Worm (Caenorhabditis elegans) whole organism, L4 larva: Measurements from ENCODE around the gene T20D3.14.

Source experiments
- D1046.2 ChIP-seq: fragments of 200-800 bp; sonication (Bioruptor generic); IDR thresholded peaks from 2 replicates; pipeline ENCODE4 v1.3.6; 2022; ENCODE audit warnings: missing genetic modification characterization, missing compliant biosample characterization
- F10B5.3 ChIP-seq: sonication (generic microtip); optimal IDR thresholded peaks from 2 replicates; lab custom pipeline; 2016; ENCODE audit warnings: mild to moderate bottlenecking, missing genetic modification characterization, missing compliant biosample characterization
- R02D3.7 ChIP-seq: fragments of 150-350 bp; sonication (generic microtip); optimal IDR thresholded peaks from 3 replicates; lab custom pipeline; 2014; ENCODE audit warnings: missing biosample characterization, missing genetic modification characterization
- T20F7.1 ChIP-seq: fragments of 200-800 bp; sonication (Bioruptor generic); optimal IDR thresholded peaks from 2 replicates; lab custom pipeline; 2018; ENCODE audit warnings: mild to moderate bottlenecking, missing genetic modification characterization, missing compliant biosample characterization
- Y5F2A.4 ChIP-seq: fragments of 200-800 bp; sonication (Bioruptor generic); optimal IDR thresholded peaks from 2 replicates; lab custom pipeline; 2018; ENCODE audit warnings: mild to moderate bottlenecking, missing genetic modification characterization, missing compliant biosample characterization
- Y75B8A.6 ChIP-seq: fragments of 200-800 bp; sonication (Bioruptor generic); IDR thresholded peaks from 2 replicates; pipeline ENCODE4 v1.3.6; 2022; ENCODE audit warnings: missing genetic modification reagents, missing genetic modification characterization, missing compliant biosample characterization
- aha-1 ChIP-seq: fragments of 150-350 bp; peaks from one replicate; lab custom pipeline; 2014; ENCODE audit warnings: missing biosample characterization, missing genetic modification characterization
- attf-4 ChIP-seq: sonication (generic microtip); optimal IDR thresholded peaks from 3 replicates; lab custom pipeline; 2017; ENCODE audit warnings: missing biosample characterization, missing genetic modification characterization
- daf-16 ChIP-seq, 3 experiments: sonication (generic microtip); optimal IDR thresholded peaks; 2 replicates each; lab custom pipeline; 2016 to 2017; ENCODE audit warnings: missing genetic modification characterization in 3 of 3, missing genetic modification reagents in 3 of 3, mild to moderate bottlenecking in 2 of 3, missing compliant biosample characterization in 2 of 3, missing biosample characterization in 1 of 3, moderate library complexity in 1 of 3
- dmd-6 ChIP-seq: fragments of 200-800 bp; sonication (Bioruptor generic); IDR thresholded peaks from 2 replicates; pipeline ENCODE4 v1.3.6; 2022; ENCODE audit warnings: missing genetic modification reagents, missing genetic modification characterization, missing compliant biosample characterization
- dmd-8 ChIP-seq: fragments of 200-800 bp; sonication (Bioruptor generic); IDR thresholded peaks from 2 replicates; pipeline ENCODE4 v1.3.6; 2022; ENCODE audit warnings: missing genetic modification characterization, missing compliant biosample characterization
- dve-1 ChIP-seq: sonication (generic microtip); optimal IDR thresholded peaks from 2 replicates; lab custom pipeline; 2017; ENCODE audit warnings: antibody characterized with exemption, mild to moderate bottlenecking, missing genetic modification characterization, missing compliant biosample characterization; ENCODE audit not compliant: insufficient read depth
- hif-1 ChIP-seq, 2 experiments: sonication (generic microtip); optimal IDR thresholded peaks; 2 replicates each; lab custom pipeline; 2016 to 2017; ENCODE audit warnings: missing compliant biosample characterization in 2 of 2, missing genetic modification characterization in 2 of 2, missing genetic modification reagents in 2 of 2, missing genotype in 2 of 2, mild to moderate bottlenecking in 1 of 2
- hlh-11 ChIP-seq: fragments of 200-800 bp; sonication (Bioruptor generic); optimal IDR thresholded peaks from 2 replicates; lab custom pipeline; 2018; ENCODE audit warnings: mild to moderate bottlenecking, missing genetic modification characterization, missing compliant biosample characterization
- hlh-30 ChIP-seq: sonication (generic microtip); optimal IDR thresholded peaks from 2 replicates; lab custom pipeline; 2017; ENCODE audit warnings: antibody characterized with exemption, mild to moderate bottlenecking, missing genetic modification characterization, missing compliant biosample characterization; ENCODE audit not compliant: insufficient read depth
- lin-15B ChIP-seq: fragments of 150-350 bp; sonication (generic microtip); optimal IDR thresholded peaks from 3 replicates; lab custom pipeline; 2014; ENCODE audit warnings: missing biosample characterization, missing genetic modification characterization
- lir-3 ChIP-seq: sonication (generic microtip); optimal IDR thresholded peaks from 2 replicates; lab custom pipeline; 2016; ENCODE audit warnings: mild to moderate bottlenecking, missing genetic modification characterization, missing compliant biosample characterization
- lsy-2 ChIP-seq, 2 experiments: fragments of 150-350 bp in 1 of 2; sonication (generic microtip) in 1 of 2; optimal IDR thresholded peaks; 2 replicates each; lab custom pipeline; 2014 to 2017; ENCODE audit warnings: missing biosample characterization in 2 of 2, missing genetic modification characterization in 2 of 2
- madf-5 ChIP-seq, 2 experiments: fragments of 200-800 bp; sonication (Bioruptor generic); IDR thresholded peaks; 2 replicates each; pipeline ENCODE4 v1.3.6; 2022; ENCODE audit warnings: missing compliant biosample characterization in 2 of 2, missing genetic modification characterization in 2 of 2
- madf-9 ChIP-seq: fragments of 200-800 bp; sonication (Bioruptor generic); conservative IDR thresholded peaks from 2 replicates; pipeline ENCODE4 v1.3.6; 2022; ENCODE audit warnings: missing genetic modification reagents, missing genetic modification characterization, missing compliant biosample characterization
- nhr-10 ChIP-seq: fragments of 150-350 bp; optimal IDR thresholded peaks from 2 replicates; lab custom pipeline; 2014; ENCODE audit warnings: missing biosample characterization, missing genetic modification characterization
- nhr-102 ChIP-seq: sonication (generic microtip); optimal IDR thresholded peaks from 2 replicates; lab custom pipeline; 2016; ENCODE audit warnings: mild to moderate bottlenecking, missing genetic modification characterization, moderate library complexity, missing compliant biosample characterization
- nhr-111 ChIP-seq: fragments of 200-800 bp; sonication (Bioruptor generic); optimal IDR thresholded peaks from 2 replicates; lab custom pipeline; 2018; ENCODE audit warnings: mild to moderate bottlenecking, missing genetic modification characterization, missing compliant biosample characterization
- nhr-25 ChIP-seq: sonication (generic microtip); optimal IDR thresholded peaks from 2 replicates; lab custom pipeline; 2017; ENCODE audit warnings: missing genetic modification characterization, mild to moderate bottlenecking, missing compliant biosample characterization, antibody characterized with exemption, moderate library complexity, borderline replicate concordance; ENCODE audit not compliant: insufficient read depth
- nhr-28 ChIP-seq: fragments of 150-350 bp; optimal IDR thresholded peaks from 2 replicates; lab custom pipeline; 2014; ENCODE audit warnings: missing biosample characterization, missing genetic modification characterization
- nhr-48 ChIP-seq: sonication (generic microtip); optimal IDR thresholded peaks from 2 replicates; lab custom pipeline; 2016; ENCODE audit warnings: mild to moderate bottlenecking, missing genetic modification characterization, missing compliant biosample characterization
- nhr-6 ChIP-seq: fragments of 150-350 bp; optimal IDR thresholded peaks from 2 replicates; lab custom pipeline; 2014; ENCODE audit warnings: missing biosample characterization, missing genetic modification characterization
- nhr-76 ChIP-seq: fragments of 150-350 bp; optimal IDR thresholded peaks from 2 replicates; lab custom pipeline; 2014; ENCODE audit warnings: missing biosample characterization, missing genetic modification characterization
- rbr-2 ChIP-seq: sonication (generic microtip); optimal IDR thresholded peaks from 2 replicates; lab custom pipeline; 2016; ENCODE audit warnings: missing genotype, missing genetic modification characterization, missing compliant biosample characterization
- snpc-4 ChIP-seq: fragments of 150-350 bp; optimal IDR thresholded peaks from 2 replicates; lab custom pipeline; 2014; ENCODE audit warnings: missing biosample characterization, missing genetic modification characterization
- tag-97 ChIP-seq: fragments of 200-800 bp; sonication (Bioruptor generic); IDR thresholded peaks from 2 replicates; pipeline ENCODE4 v1.3.6; 2022; ENCODE audit warnings: missing genetic modification characterization, missing compliant biosample characterization
- tra-1 ChIP-seq: fragments of 200-800 bp; sonication (Bioruptor generic); IDR thresholded peaks from 2 replicates; pipeline ENCODE4 v1.3.6; 2022; ENCODE audit warnings: missing genetic modification reagents, missing genetic modification characterization, missing compliant biosample characterization
- unc-39 ChIP-seq: sonication (generic microtip); optimal IDR thresholded peaks from 2 replicates; lab custom pipeline; 2017; ENCODE audit warnings: missing biosample characterization, missing genetic modification characterization
- unc-62 ChIP-seq, 3 experiments: fragments of 150-350 bp in 1 of 3; sonication (generic microtip); optimal IDR thresholded peaks in 2 of 3; peaks in 1 of 3; 1 replicate in 1 of 3; 2 replicates in 2 of 3; lab custom pipeline; 2014 to 2017; ENCODE audit warnings: missing biosample characterization in 3 of 3, missing genetic modification characterization in 3 of 3, missing genetic modification reagents in 3 of 3, missing genotype in 1 of 3
- zag-1 ChIP-seq: fragments of 150-350 bp; optimal IDR thresholded peaks from 2 replicates; lab custom pipeline; 2014; ENCODE audit warnings: missing biosample characterization, missing genetic modification characterization
- zip-2 ChIP-seq: fragments of 150-350 bp; optimal IDR thresholded peaks from 2 replicates; lab custom pipeline; 2014; ENCODE audit warnings: missing biosample characterization, missing genetic modification characterization
- ztf-11 ChIP-seq: fragments of 150-350 bp; optimal IDR thresholded peaks from 2 replicates; lab custom pipeline; 2014; ENCODE audit warnings: missing biosample characterization, missing genetic modification characterization
- ztf-7 ChIP-seq: fragments of 150-350 bp; optimal IDR thresholded peaks from 2 replicates; lab custom pipeline; 2014; ENCODE audit warnings: missing biosample characterization, missing genetic modification characterization

The T20D3.14 gene

DNA sequence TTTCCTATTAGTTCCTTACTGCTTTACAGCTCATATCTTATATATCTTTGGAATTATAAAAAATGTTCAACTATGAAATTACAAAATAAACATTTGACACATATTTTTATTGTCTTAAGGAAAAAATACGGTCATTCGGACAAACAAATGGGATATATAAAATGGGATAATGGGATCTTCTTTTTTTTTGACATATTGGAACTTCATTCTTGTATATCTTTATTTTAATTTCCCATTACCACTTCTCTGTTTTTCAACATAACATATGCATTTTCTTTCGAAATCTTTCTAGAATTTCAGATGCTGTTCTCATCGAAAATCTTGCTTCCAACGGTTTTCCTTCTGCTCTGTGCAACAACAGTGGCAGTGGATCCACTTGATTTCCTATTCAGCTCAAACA lies 49.1 kb upstream of the T20D3.14 start, which contains the start of gene C10C5.7:
Gene C10C5.7, plus strand, starts transcription at position 301 of the 400 bp plus-strand sequence.
- no peak for TF ChIP-seq ztf-11 (tag; lab: Kevin White, UChicago)
- TF ChIP-seq unc-62 (GFP tag; optimal IDR thresholded peaks at IDR 0.05 in 1 of 2; lab: Kevin White, UChicago), result peak in 1 of 2 experiments; percentile 1
- no peak for TF ChIP-seq unc-62 (tag; optimal IDR thresholded peaks at IDR 0.05; lab: Kevin White, UChicago)

DNA sequence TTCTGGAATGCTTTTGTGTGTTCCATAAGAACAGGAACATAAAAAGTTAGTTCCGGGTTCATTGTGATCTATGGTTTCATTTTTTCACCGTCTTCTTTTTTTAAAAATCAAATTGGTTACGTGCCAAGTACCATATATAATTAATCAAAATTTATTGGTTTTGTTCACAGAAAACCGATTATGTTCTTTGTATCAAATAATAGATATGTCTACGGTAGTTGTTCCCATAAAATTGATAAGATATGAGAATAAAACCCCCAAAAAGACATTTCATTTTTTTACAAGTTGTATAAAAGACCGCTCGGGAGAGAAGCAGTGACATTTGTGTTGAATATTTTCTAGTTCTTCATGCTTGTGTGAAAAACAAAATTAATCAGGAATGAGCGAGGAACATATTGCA lies 45.4 kb upstream of the T20D3.14 start, which contains the start of gene C10C5.5:
Gene C10C5.5, plus strand, starts transcription at position 301 of the 400 bp plus-strand sequence.
- TF ChIP-seq F10B5.3 (tag; lab: Kevin White, UChicago) (no peak), nhr-111 (no peak), attf-4 (no peak), R02D3.7 (tag; lab: Kevin White, UChicago) (no peak), aha-1 (tag; lab: Kevin White, UChicago) (peak; percentile 17)

DNA sequence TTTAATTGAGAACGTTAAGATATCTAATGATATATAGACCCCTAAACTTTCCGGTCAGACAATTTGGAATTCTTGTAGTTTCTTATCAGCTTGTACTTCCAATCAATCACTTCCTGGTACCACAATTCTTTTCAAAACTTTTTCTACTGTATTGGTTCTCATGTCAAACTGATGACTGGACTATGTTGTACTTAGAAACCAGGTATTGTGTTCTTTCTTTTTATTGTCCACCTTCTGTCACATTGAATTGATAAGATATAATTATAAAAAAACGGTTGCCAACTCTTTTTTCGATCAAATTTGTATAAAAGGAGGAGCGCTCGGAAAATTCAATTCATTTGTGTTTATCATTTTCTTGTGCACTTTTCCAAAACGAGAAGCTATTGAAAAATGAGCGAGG lies 42.6 kb upstream of the T20D3.14 start, which contains the start of gene C10C5.4:
Gene C10C5.4, plus strand, starts transcription at position 281 of the 400 bp plus-strand sequence.
- TF ChIP-seq nhr-48, result peak; percentile 34
- peak; percentile 15 for TF ChIP-seq hlh-11 (tag; lab: Kevin White, UChicago)
- no peak for TF ChIP-seq ztf-11 (tag; lab: Kevin White, UChicago)
- TF ChIP-seq dmd-6, result peak; percentile 79
- TF ChIP-seq dve-1 (tag; lab: Kevin White, UChicago), result peak; percentile 68
- TF ChIP-seq unc-62 (GFP tag; optimal IDR thresholded peaks at IDR 0.05 in 1 of 2; lab: Kevin White, UChicago), result peak in 1 of 2 experiments; percentile 38
- TF ChIP-seq unc-62 (tag; optimal IDR thresholded peaks at IDR 0.05; lab: Kevin White, UChicago), result no peak
- no peak for TF ChIP-seq Y75B8A.6

DNA sequence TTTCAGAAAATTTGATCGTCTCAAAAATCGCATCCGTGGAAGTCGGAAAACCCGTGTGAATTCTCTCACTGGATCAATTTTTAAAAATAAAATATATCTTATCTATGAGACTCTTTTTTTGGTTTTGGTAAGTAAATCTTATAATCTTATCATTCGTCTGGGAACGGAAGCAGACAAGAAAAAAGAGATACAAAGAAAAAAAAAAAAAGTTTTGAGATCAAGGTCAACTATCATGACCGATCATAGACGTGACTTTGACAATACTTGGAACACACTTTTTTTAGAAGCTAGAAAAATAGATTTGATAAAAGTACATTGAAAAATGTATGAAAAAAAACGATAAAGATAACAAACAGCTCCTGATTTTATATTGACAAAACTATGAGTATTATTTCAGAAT lies 40.8 kb upstream of the T20D3.14 start:
- TF ChIP-seq lin-15B (tag; lab: Kevin White, UChicago) (no peak), nhr-76 (tag; lab: Kevin White, UChicago) (peak; percentile 45), ztf-7 (tag; lab: Kevin White, UChicago) (no peak), nhr-25 (tag; lab: Kevin White, UChicago) (peak; percentile 65), dve-1 (tag; lab: Kevin White, UChicago) (peak; percentile 49), tra-1 (peak; percentile 59; the same call in 1 of the 2 replicates), hlh-30 (tag; lab: Kevin White, UChicago) (peak; percentile 36), lsy-2 (tag; optimal IDR thresholded peaks at IDR 0.05; lab: Kevin White, UChicago) (peak in 1 of 2 experiments; percentile 31), dmd-6 (peak; percentile 70), nhr-28 (tag; lab: Kevin White, UChicago) (peak; percentile 39), D1046.2 (GFP tag; lab: Robert Waterston, UW) (no peak)

ce11 chrIV:9374529-9374928 lies 38.8 kb upstream of the T20D3.14 start, which contains the start of gene C10C5.3:
C10C5.3 (plus strand) TSS chrIV:9374829.
- TF ChIP-seq daf-16 (GFP tag; optimal IDR thresholded peaks at IDR 0.05; lab: Kevin White, UChicago), result no peak
- TF ChIP-seq daf-16 (tag; optimal IDR thresholded peaks at IDR 0.05; lab: Kevin White, UChicago), result no peak
- peak; percentile 21; the same call in 1 of the 2 replicates for TF ChIP-seq dmd-6
- TF ChIP-seq dve-1 (tag; lab: Kevin White, UChicago), result peak; percentile 50
- TF ChIP-seq aha-1 (tag; lab: Kevin White, UChicago), result peak; percentile 26

- TF ChIP-seq dmd-8, result no peak
- TF ChIP-seq zip-2 (tag; lab: Kevin White, UChicago), result peak; percentile 84
- peak; percentile 1 for TF ChIP-seq dve-1 (tag; lab: Kevin White, UChicago)
- TF ChIP-seq nhr-76 (tag; lab: Kevin White, UChicago), result no peak
- TF ChIP-seq madf-9, result no peak
- no peak for TF ChIP-seq nhr-102 (tag; lab: Kevin White, UChicago)
- TF ChIP-seq ztf-7 (tag; lab: Kevin White, UChicago), result peak; percentile 18
- TF ChIP-seq nhr-10, result no peak
- TF ChIP-seq daf-16 (GFP tag; optimal IDR thresholded peaks at IDR 0.05; lab: Kevin White, UChicago), result no peak
- peak; percentile 44 for TF ChIP-seq daf-16 (tag; optimal IDR thresholded peaks at IDR 0.05; lab: Kevin White, UChicago)
- no peak for TF ChIP-seq rbr-2
- TF ChIP-seq nhr-6 (tag; lab: Kevin White, UChicago), result no peak
- no peak for TF ChIP-seq Y5F2A.4 (GFP tag; lab: Kevin White, UChicago)
- no peak for TF ChIP-seq lir-3
- TF ChIP-seq nhr-28 (tag; lab: Kevin White, UChicago), result peak; percentile 21
- TF ChIP-seq T20F7.1 (GFP tag; lab: Kevin White, UChicago), result peak; percentile 4
- TF ChIP-seq madf-5 (GFP tag; IDR thresholded peaks at IDR 0.05; lab: Robert Waterston, UW), result no peak
- no peak for TF ChIP-seq hif-1 (tag; optimal IDR thresholded peaks at IDR 0.05; lab: Kevin White, UChicago)
- TF ChIP-seq tag-97, result no peak
- no peak for TF ChIP-seq snpc-4 (tag; lab: Kevin White, UChicago)
- no peak for TF ChIP-seq unc-39 (tag; lab: Kevin White, UChicago)
- TF ChIP-seq zag-1, result no peak
These were observed 35.4 kb upstream of the T20D3.14 start, which contains the start of gene fbxc-58 for ce11 chrIV:9371126-9371525. fbxc-58 (plus strand) TSS chrIV:9371508.
